Worm (Caenorhabditis elegans) whole organism, L1 larva: ENCODE data around the gene ZK105.3.

ENCODE experiments used
- nhr-11 ChIP-seq: fragments of 150-350 bp; optimal IDR thresholded peaks from 2 replicates; lab custom pipeline; 2014; ENCODE audit warnings: missing biosample characterization, missing genetic modification characterization
- nhr-76 ChIP-seq: sonication (generic microtip); optimal IDR thresholded peaks from 2 replicates; lab custom pipeline; 2017; ENCODE audit warnings: missing biosample characterization, missing genetic modification characterization
- skn-1 ChIP-seq: fragments of 150-350 bp; optimal IDR thresholded peaks from 2 replicates; lab custom pipeline; 2014; ENCODE audit warnings: missing biosample characterization, missing genetic modification characterization
- snpc-4 ChIP-seq: fragments of 150-350 bp; optimal IDR thresholded peaks from 2 replicates; lab custom pipeline; 2014; ENCODE audit warnings: missing biosample characterization, missing genetic modification characterization

DNA sequence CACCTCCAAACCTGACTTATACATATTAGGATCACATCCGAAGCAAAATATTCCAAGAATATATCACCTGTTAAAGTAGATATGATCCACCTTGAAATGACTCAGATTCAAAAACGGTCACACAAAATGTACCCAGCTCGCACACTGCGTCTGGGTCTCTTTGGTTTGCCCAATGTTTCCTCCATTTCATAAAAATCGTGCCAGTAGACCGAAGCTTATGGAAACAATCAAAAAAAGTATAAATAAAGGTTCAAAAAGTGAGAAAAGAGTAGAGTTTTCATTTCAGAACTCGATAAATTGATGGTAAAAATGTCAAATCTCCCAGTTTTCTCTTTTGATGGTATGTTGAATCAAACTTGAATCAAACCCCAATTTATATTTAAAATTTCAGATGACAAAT is 40.8 kb downstream of the ZK105.3 start, which contains the start of gene srr-9:
- TF ChIP-seq snpc-4 (tag; lab: Kevin White, UChicago) (no peak), skn-1 (tag; lab: Kevin White, UChicago) (no peak), nhr-11 (tag; lab: Kevin White, UChicago) (no peak), nhr-76 (no peak)
